Worm (Caenorhabditis elegans) whole organism, L3 larva: ENCODE results near the gene nas-21.

Experiments used
- ZK546.5 ChIP-seq: sonication (generic microtip); optimal IDR thresholded peaks from 2 replicates; lab custom pipeline; 2017; ENCODE audit warnings: missing biosample characterization, missing genetic modification characterization
- aly-2 ChIP-seq: fragments of 150-350 bp; optimal IDR thresholded peaks from 2 replicates; lab custom pipeline; 2014; ENCODE audit warnings: missing biosample characterization, missing genetic modification characterization
- ama-1 ChIP-seq: fragments of 150-350 bp; optimal IDR thresholded peaks from 2 replicates; lab custom pipeline; 2018
- elt-2 ChIP-seq: sonication (generic microtip); optimal IDR thresholded peaks from 2 replicates; lab custom pipeline; 2016; ENCODE audit warnings: missing genetic modification reagents, mild to moderate bottlenecking, missing genetic modification characterization, missing compliant biosample characterization
- elt-3 ChIP-seq, 3 experiments: fragments of 150-350 bp in 1 of 3; sonication (generic microtip) in 2 of 3; optimal IDR thresholded peaks; 2 replicates in 2 of 3; 4 replicates in 1 of 3; lab custom pipeline; 2014 to 2017; ENCODE audit warnings: missing biosample characterization in 3 of 3, missing genetic modification characterization in 3 of 3
- fkh-2 ChIP-seq: fragments of 150-350 bp; optimal IDR thresholded peaks from 2 replicates; lab custom pipeline; 2014; ENCODE audit warnings: missing biosample characterization, missing genetic modification reagents, missing genetic modification characterization
- mdl-1 ChIP-seq: fragments of 150-350 bp; optimal IDR thresholded peaks from 2 replicates; lab custom pipeline; 2014; ENCODE audit warnings: missing biosample characterization, missing genetic modification characterization
- nhr-237 ChIP-seq: fragments of 150-350 bp; optimal IDR thresholded peaks from 2 replicates; lab custom pipeline; 2014; ENCODE audit warnings: missing biosample characterization, missing genetic modification characterization
- nhr-28 ChIP-seq: fragments of 150-350 bp; optimal IDR thresholded peaks from 2 replicates; lab custom pipeline; 2014; ENCODE audit warnings: missing biosample characterization, missing genetic modification characterization
- ztf-11 ChIP-seq: fragments of 150-350 bp; optimal IDR thresholded peaks from 2 replicates; lab custom pipeline; 2014; ENCODE audit warnings: missing biosample characterization, missing genetic modification characterization

DNA sequence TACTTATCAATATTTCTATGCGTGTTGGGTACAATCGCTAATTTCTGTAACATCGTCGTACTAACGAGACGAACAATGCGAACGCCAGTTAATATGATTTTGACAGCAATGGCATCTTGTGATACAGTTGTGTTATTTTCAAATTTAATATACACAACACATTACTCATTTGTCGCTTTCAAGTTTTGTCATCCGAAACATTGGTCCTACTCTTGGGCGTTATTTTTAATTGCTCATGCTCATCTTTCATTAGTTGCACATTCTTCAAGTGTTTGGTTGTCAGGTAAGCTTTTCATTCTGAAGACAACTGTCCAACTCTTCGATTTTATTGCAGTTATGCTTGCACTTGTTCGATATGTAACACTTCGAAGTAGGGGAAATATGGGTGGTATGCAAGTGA is 33.2 kb upstream of the nas-21 start:
- TF ChIP-seq ztf-11 (no peak), ama-1 (lab: Kevin White, UChicago) (no peak), nhr-237 (tag; lab: Kevin White, UChicago) (no peak), elt-2 (tag; lab: Kevin White, UChicago) (no peak), nhr-28 (tag; lab: Kevin White, UChicago) (no peak), aly-2 (no peak), mdl-1 (no peak), fkh-2 (no peak), elt-3 (tag; optimal IDR thresholded peaks at IDR 0.05; lab: Kevin White, UChicago) (no peak), ZK546.5 (tag; lab: Kevin White, UChicago) (no peak)
